Worm (Caenorhabditis elegans) whole organism, midembryonic: ENCODE data around the gene gab-1.

Experiments
- T22C8.4 ChIP-seq: fragments of 200-800 bp; sonication (Bioruptor generic); IDR thresholded peaks from 2 replicates; pipeline ENCODE4 v1.3.6; 2022; ENCODE audit warnings: missing genetic modification characterization, missing compliant biosample characterization
- cog-1 ChIP-seq: sonication (generic microtip); optimal IDR thresholded peaks from 2 replicates; lab custom pipeline; 2016; ENCODE audit warnings: missing genetic modification characterization, missing compliant biosample characterization
- flt-1 ChIP-seq: fragments of 200-800 bp; sonication (Bioruptor generic); IDR thresholded peaks from 2 replicates; pipeline ENCODE4 v1.3.6; 2022; ENCODE audit warnings: missing genetic modification characterization, missing compliant biosample characterization
- klf-2 ChIP-seq: fragments of 200-800 bp; sonication (Bioruptor generic); conservative IDR thresholded peaks from 2 replicates; pipeline ENCODE4 v1.3.6; 2022; ENCODE audit warnings: missing genetic modification reagents, missing genetic modification characterization, missing compliant biosample characterization
- med-1 ChIP-seq: sonication (generic microtip); optimal IDR thresholded peaks from 2 replicates; lab custom pipeline; 2017; ENCODE audit warnings: missing genetic modification characterization, mild to moderate bottlenecking, missing compliant biosample characterization, antibody characterized with exemption, missing genetic modification reagents; ENCODE audit not compliant: insufficient read depth
- ref-1 ChIP-seq: fragments of 200-800 bp; sonication (Bioruptor generic); conservative IDR thresholded peaks from 2 replicates; pipeline ENCODE4 v1.3.6; 2022; ENCODE audit warnings: missing genetic modification reagents, missing genetic modification characterization, missing compliant biosample characterization
- tab-1 ChIP-seq: fragments of 200-800 bp; sonication (Bioruptor generic); IDR thresholded peaks from 2 replicates; pipeline ENCODE4 v1.3.6; 2022; ENCODE audit warnings: missing genetic modification characterization, missing compliant biosample characterization
- ztf-23 ChIP-seq: fragments of 200-800 bp; sonication (Bioruptor generic); IDR thresholded peaks from 2 replicates; pipeline ENCODE4 v1.3.6; 2022; ENCODE audit warnings: missing genetic modification reagents, missing genetic modification characterization, missing compliant biosample characterization
- ztf-29 ChIP-seq: fragments of 200-800 bp; sonication (Bioruptor generic); IDR thresholded peaks from 2 replicates; pipeline ENCODE4 v1.3.6; 2022; ENCODE audit warnings: missing genetic modification reagents, missing genetic modification characterization, missing compliant biosample characterization

- TF ChIP-seq ref-1 (GFP tag; lab: Robert Waterston, UW), result no peak
- no peak for TF ChIP-seq ztf-23 (GFP tag; lab: Robert Waterston, UW)
- no peak for TF ChIP-seq klf-2 (GFP tag; lab: Robert Waterston, UW)
- TF ChIP-seq med-1 (GFP tag; lab: Kevin White, UChicago), result no peak
- no peak for TF ChIP-seq ztf-29 (GFP tag; lab: Robert Waterston, UW)
- no peak for TF ChIP-seq tab-1 (GFP tag; lab: Robert Waterston, UW)
- TF ChIP-seq T22C8.4 (GFP tag; lab: Robert Waterston, UW), result no peak
- no peak for TF ChIP-seq flt-1 (GFP tag; lab: Robert Waterston, UW)
- no peak for TF ChIP-seq cog-1 (tag; lab: Kevin White, UChicago)
These were observed 21.0 kb upstream of the gab-1 start for ce11 chrIII:12800529-12800928.
